Fruit fly (Drosophila melanogaster): ENCODE results near the gene CG10163.

Gene CG10163

DNA sequence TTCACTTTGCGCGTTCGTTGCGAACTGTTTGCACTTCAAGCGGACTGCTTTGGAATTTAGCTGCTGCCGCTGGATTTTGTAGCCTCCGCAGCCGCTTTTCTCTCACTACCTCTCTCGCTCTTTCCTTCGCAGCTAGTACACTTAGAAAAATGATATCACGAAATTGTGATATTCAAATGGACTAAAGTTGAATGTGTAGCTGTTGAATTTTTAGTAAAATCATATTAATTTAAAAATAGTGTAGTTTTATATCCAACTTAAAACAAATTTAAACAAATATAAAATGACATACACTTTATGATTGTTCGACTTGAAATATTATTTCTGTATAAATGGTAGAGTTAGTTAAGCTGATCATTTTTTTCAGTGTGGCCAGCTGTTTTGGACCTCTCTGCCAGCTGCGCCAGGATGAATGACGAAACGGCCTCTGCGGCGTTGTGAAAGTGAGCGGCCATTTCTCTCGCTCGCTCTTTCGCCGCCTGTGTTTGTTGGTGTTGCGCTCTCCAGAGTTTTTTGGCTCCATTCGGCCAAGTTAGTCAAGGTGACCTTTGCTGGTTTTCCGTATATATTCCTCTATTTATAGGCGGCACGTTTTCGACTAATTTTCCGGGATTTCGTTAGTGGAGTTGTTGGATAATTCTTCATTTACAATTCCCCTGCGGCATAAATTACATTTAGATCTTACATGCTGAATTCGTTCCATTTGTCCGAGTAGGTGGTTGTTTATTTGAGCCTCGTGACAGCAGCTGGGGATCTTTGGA is 4.3 kb upstream of the CG10163 start, which contains the start of gene Ldh (continued):
- TF ChIP-seq org-1 (GFP tag; optimal IDR thresholded peaks at IDR 0.05) (peak; percentile 95), CG33213 (GFP tag; optimal IDR thresholded peaks at IDR 0.05) (peak; percentile 62), so (GFP tag; IDR thresholded peaks at IDR 0.05) (peak; percentile 90), CG5953 (GFP tag; IDR thresholded peaks at IDR 0.05) (peak; percentile 76), CG34422 (GFP tag; IDR thresholded peaks at IDR 0.05) (peak; percentile 93), CG3163 (GFP tag; optimal IDR thresholded peaks at IDR 0.05) (peak; percentile 33), CG4424 (GFP tag; optimal IDR thresholded peaks at IDR 0.05) (peak; percentile 94), CG2202 (tag; optimal IDR thresholded peaks at IDR 0.05) (peak; percentile 94), Lpt (GFP tag; optimal IDR thresholded peaks at IDR 0.05) (no peak), HmgZ (tag; optimal IDR thresholded peaks at IDR 0.05) (peak; percentile 97), CG8765 (GFP tag; IDR thresholded peaks at IDR 0.05) (peak; percentile 85), CG10147 (GFP tag; optimal IDR thresholded peaks at IDR 0.05) (peak; percentile 97), CG4854 (GFP tag; optimal IDR thresholded peaks at IDR 0.05) (peak; percentile 79), CG9817 (tag; optimal IDR thresholded peaks at IDR 0.05) (peak; percentile 93), dm (GFP tag; optimal IDR thresholded peaks at IDR 0.05) (peak; percentile 55), gem (tag; optimal IDR thresholded peaks at IDR 0.05) (peak; percentile 98), CG4820 (GFP tag; optimal IDR thresholded peaks at IDR 0.05) (peak; percentile 92), Asciz (GFP tag; optimal IDR thresholded peaks at IDR 0.05) (peak; percentile 93), Antp (GFP tag; optimal IDR thresholded peaks at IDR 0.05) (peak; percentile 16), salm (tag; optimal IDR thresholded peaks at IDR 0.05) (peak; percentile 94), Oli (tag; optimal IDR thresholded peaks at IDR 0.05) (peak; percentile 97), Hey (tag; optimal IDR thresholded peaks at IDR 0.05) (peak; percentile 68), CG15011 (GFP tag; optimal IDR thresholded peaks at IDR 0.05) (peak; percentile 92), CG11456 (GFP tag; IDR thresholded peaks at IDR 0.05) (peak; percentile 85), CG4282 (GFP tag; optimal IDR thresholded peaks at IDR 0.05) (no peak), hb (GFP tag; IDR thresholded peaks at IDR 0.05; ENCODE audit: partially characterized antibody) (no peak), nmo (GFP tag; optimal IDR thresholded peaks at IDR 0.05) (peak; percentile 98), prd (optimal IDR thresholded peaks at IDR 0.05) (no peak), prd (GFP tag; IDR thresholded peaks at IDR 0.05) (peak; percentile 93), nau (GFP tag; optimal IDR thresholded peaks at IDR 0.05) (peak; percentile 94), CG7745 (tag; optimal IDR thresholded peaks at IDR 0.05) (no peak), Dref (GFP tag; IDR thresholded peaks at IDR 0.05) (no peak), CG9727 (GFP tag; optimal IDR thresholded peaks at IDR 0.05) (peak; percentile 99), CTCF (GFP tag; optimal IDR thresholded peaks at IDR 0.05) (peak; percentile 55), CG2120 (GFP tag; optimal IDR thresholded peaks at IDR 0.05) (peak; percentile 93), CG7357 (GFP tag; IDR thresholded peaks at IDR 0.05) (peak; percentile 88), CG3995 (GFP tag; optimal IDR thresholded peaks at IDR 0.05) (peak; percentile 58), Tbp (GFP tag; optimal IDR thresholded peaks at IDR 0.05) (no peak), nerfin-1 (tag; optimal IDR thresholded peaks at IDR 0.05) (peak; percentile 96), Camta (GFP tag; optimal IDR thresholded peaks at IDR 0.05) (peak; percentile 81), tup (GFP tag; optimal IDR thresholded peaks at IDR 0.05) (peak; percentile 77), peb (GFP tag; IDR thresholded peaks at IDR 0.05) (peak; percentile 83), CG33557 (GFP tag; optimal IDR thresholded peaks at IDR 0.05) (peak; percentile 97), Vsx1 (GFP tag; optimal IDR thresholded peaks at IDR 0.05) (peak; percentile 78), grau (tag; optimal IDR thresholded peaks at IDR 0.05) (peak; percentile 97), CG17568 (GFP tag; optimal IDR thresholded peaks at IDR 0.05) (peak; percentile 92), NFAT (GFP tag; IDR thresholded peaks at IDR 0.05) (peak; percentile 68; the same call in 1 of the 2 replicates), jing (GFP tag; optimal IDR thresholded peaks at IDR 0.05) (peak; percentile 83), bowl (GFP tag; IDR thresholded peaks at IDR 0.05) (peak; percentile 39; the same call in 1 of the 2 replicates), Spps (tag; optimal IDR thresholded peaks at IDR 0.05) (peak; percentile 93), CkIIα-i1 (GFP tag; IDR thresholded peaks at IDR 0.05) (no peak)
